Fruit fly (Drosophila melanogaster) whole organism, pupa: ENCODE data around the gene Cp19.

Experiments
- CG8301 ChIP-seq: fragments of 200-800 bp; sonication (Bioruptor generic); optimal IDR thresholded peaks from 2 replicates; lab custom pipeline; 2018; ENCODE audit warnings: missing biosample characterization, mild to moderate bottlenecking, missing genetic modification characterization

The Cp19 gene

DNA sequence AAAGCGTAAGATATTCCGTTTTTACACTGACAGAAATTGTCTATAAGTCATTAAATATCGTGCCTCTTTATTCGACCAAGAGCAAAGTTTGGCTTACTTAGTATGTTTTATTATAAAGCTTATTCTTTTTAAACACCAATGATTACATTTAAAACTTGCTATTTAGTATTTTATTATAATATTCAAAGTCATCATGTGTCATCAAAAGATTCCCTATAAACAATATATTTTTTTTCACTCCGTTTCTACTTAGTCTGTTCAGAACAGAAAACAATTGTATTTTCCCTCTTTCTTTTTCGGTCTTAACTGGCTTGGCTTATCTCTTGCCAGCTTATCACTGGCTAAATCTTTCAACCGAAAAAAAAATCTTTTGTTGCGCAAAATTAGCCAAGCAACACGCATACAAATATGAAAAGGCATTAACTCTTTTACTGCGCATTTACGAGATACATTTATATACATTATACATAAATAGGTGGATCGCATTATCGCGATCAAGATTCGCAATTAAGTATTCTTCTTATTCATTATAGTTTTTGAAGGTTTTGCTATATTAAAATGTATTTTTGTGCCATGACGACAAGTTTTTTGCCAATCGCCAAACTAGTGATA lies 47.8 kb downstream of the Cp19 start:
- TF ChIP-seq CG8301 (tag; lab: Kevin White, UChicago), result no peak
